Worm (Caenorhabditis elegans): Measurements from ENCODE around the gene orai-1.

Gene orai-1

DNA sequence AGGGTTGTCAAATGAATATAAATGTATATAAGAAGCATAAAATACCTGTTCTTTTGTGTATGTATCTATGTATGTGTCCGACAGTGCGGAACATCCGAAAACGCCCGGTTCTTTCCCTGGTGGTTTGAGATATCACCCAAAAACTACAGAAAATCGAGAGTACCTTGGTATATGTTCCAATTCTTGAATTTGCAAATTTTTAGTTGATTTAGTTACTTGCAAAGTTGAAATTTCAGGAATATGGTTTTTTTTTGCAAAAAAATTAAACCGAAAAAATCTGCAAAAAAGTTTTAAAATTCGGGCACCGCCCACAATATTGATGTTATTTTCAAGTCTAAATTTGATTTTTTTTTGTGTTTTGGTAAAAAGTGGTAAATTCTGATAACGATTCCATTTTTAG is 29.1 kb upstream of the orai-1 start, which contains the start of gene T19C3.2:
TSS of gene T19C3.2 (minus strand) at position 101 of the 400 bp plus-strand sequence.
- TF ChIP-seq T22C8.4 (GFP tag; IDR thresholded peaks at IDR 0.05), result no peak
- TF ChIP-seq ztf-23 (GFP tag; IDR thresholded peaks at IDR 0.05), result no peak
- TF ChIP-seq med-1 (GFP tag; optimal IDR thresholded peaks at IDR 0.05; ENCODE audit: insufficient read depth), result no peak
- no peak for TF ChIP-seq ztf-29 (GFP tag; IDR thresholded peaks at IDR 0.05)
- no peak for TF ChIP-seq cog-1 (tag; optimal IDR thresholded peaks at IDR 0.05)

DNA sequence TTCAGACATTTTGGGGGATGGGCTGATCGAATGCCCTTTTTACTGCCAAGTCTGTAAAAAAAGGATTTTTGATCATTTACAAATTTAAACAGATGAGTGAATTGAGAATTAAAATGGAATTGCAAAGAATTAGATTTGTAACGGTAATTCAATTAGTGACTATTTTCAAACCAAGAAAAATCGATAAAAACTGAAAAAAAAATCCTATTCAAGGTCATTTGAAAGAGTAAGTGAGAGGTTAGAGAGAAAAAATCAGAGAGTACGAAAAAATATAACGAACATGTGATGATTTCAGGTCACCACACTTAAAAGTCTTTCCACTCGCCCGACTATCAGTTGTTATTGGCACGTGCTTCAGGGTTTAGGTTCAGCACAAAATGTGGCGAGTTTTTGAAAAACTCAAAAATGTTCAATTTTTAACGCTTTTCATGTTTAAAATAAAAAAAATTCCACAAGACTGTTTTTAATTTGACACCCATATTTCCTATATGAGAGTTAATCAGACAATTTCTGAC is 26.3 kb upstream of the orai-1 start, which contains the start of gene T19C3.4:
TSS of gene T19C3.4 (minus strand) at position 51 of the 515 bp plus-strand sequence.
- TF ChIP-seq klf-2 (GFP tag; conservative IDR thresholded peaks at IDR 0.05) (no peak), T22C8.4 (GFP tag; IDR thresholded peaks at IDR 0.05) (no peak), ztf-29 (GFP tag; IDR thresholded peaks at IDR 0.05) (no peak), cog-1 (tag; optimal IDR thresholded peaks at IDR 0.05) (no peak), ztf-23 (GFP tag; IDR thresholded peaks at IDR 0.05) (no peak), ref-1 (GFP tag; conservative IDR thresholded peaks at IDR 0.05) (no peak)

ce11 chrIII:623754-624153 is 22.8 kb upstream of the orai-1 start:
- TF ChIP-seq ztf-23 (GFP tag; IDR thresholded peaks at IDR 0.05), result peak; percentile 45; the same call in 1 of the 2 replicates
- no peak for TF ChIP-seq tab-1 (GFP tag; IDR thresholded peaks at IDR 0.05)
- TF ChIP-seq flt-1 (GFP tag; IDR thresholded peaks at IDR 0.05), result peak; percentile 65; the same call in 1 of the 2 replicates
- no peak for TF ChIP-seq klf-2 (GFP tag; conservative IDR thresholded peaks at IDR 0.05)
- TF ChIP-seq med-1 (GFP tag; optimal IDR thresholded peaks at IDR 0.05; ENCODE audit: insufficient read depth), result no peak
- TF ChIP-seq cog-1 (tag; optimal IDR thresholded peaks at IDR 0.05), result peak; percentile 91
- TF ChIP-seq ztf-29 (GFP tag; IDR thresholded peaks at IDR 0.05), result no peak

DNA sequence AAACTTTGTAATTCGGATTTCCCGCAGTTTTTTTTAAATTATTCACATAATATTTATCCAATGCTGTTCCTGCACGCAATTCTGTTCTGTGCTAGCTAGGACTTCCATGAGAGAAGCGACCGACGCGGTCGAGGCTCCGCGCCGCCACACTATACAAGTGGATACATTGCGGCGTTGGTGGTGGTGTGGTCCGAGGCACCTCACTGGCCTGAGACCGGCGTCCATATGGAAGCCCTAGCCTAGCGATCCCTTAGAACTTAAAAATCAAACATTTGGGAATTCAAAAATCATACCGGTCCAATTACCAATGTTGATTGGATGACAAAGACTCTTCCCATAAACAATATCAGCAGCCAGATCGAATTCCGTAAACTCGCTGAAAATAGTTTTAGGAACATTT is 20.5 kb upstream of the orai-1 start:
- TF ChIP-seq ref-1 (GFP tag; conservative IDR thresholded peaks at IDR 0.05) (no peak), ztf-29 (GFP tag; IDR thresholded peaks at IDR 0.05) (no peak), flt-1 (GFP tag; IDR thresholded peaks at IDR 0.05) (no peak), med-1 (GFP tag; optimal IDR thresholded peaks at IDR 0.05; ENCODE audit: insufficient read depth) (no peak), klf-2 (GFP tag; conservative IDR thresholded peaks at IDR 0.05) (no peak), tab-1 (GFP tag; IDR thresholded peaks at IDR 0.05) (no peak), cog-1 (tag; optimal IDR thresholded peaks at IDR 0.05) (no peak), ztf-23 (GFP tag; IDR thresholded peaks at IDR 0.05) (no peak), T22C8.4 (GFP tag; IDR thresholded peaks at IDR 0.05) (no peak)

DNA sequence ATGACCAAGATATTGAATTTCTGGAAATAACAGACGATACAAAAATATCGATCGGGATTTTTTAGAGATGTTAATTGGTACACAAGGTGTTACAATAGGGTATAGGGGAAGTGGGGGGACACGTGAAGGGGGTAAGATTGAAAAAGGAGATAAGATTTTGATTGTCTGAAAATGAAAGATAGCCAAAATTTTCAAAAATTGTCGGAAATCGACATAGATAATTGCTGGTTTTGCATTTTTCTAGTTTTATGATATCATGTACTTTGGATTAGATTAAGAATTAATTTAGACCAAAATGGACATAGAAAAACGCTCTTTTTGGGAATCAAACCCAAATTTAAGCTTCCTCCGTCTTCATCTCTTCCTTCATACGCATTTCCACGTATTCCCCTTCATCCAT is 18.7 kb upstream of the orai-1 start, which contains the start of gene T19C3.5:
TSS of gene T19C3.5 (minus strand) at position 101 of the 400 bp plus-strand sequence.
- TF ChIP-seq tab-1 (GFP tag; IDR thresholded peaks at IDR 0.05), result no peak
- no peak for TF ChIP-seq ztf-29 (GFP tag; IDR thresholded peaks at IDR 0.05)
- no peak for TF ChIP-seq cog-1 (tag; optimal IDR thresholded peaks at IDR 0.05)
- TF ChIP-seq flt-1 (GFP tag; IDR thresholded peaks at IDR 0.05), result no peak
- TF ChIP-seq ref-1 (GFP tag; conservative IDR thresholded peaks at IDR 0.05), result no peak
- TF ChIP-seq ztf-23 (GFP tag; IDR thresholded peaks at IDR 0.05), result no peak
- TF ChIP-seq klf-2 (GFP tag; conservative IDR thresholded peaks at IDR 0.05), result no peak
- no peak for TF ChIP-seq T22C8.4 (GFP tag; IDR thresholded peaks at IDR 0.05)
- TF ChIP-seq med-1 (GFP tag; optimal IDR thresholded peaks at IDR 0.05; ENCODE audit: insufficient read depth), result no peak

- TF ChIP-seq flt-1 (GFP tag; IDR thresholded peaks at IDR 0.05) (peak; percentile 73), ztf-23 (GFP tag; IDR thresholded peaks at IDR 0.05) (peak; percentile 54; the same call in 1 of the 2 replicates), tab-1 (GFP tag; IDR thresholded peaks at IDR 0.05) (peak; percentile 10; the same call in 1 of the 2 replicates), ref-1 (GFP tag; conservative IDR thresholded peaks at IDR 0.05) (0 out of 2 replicates have a peak, but pooled peaks have one; percentile 16), klf-2 (GFP tag; conservative IDR thresholded peaks at IDR 0.05) (peak; percentile 51; the same call in 1 of the 2 replicates)
These were observed 17.6 kb upstream of the orai-1 start for ce11 chrIII:628942-629341.

DNA sequence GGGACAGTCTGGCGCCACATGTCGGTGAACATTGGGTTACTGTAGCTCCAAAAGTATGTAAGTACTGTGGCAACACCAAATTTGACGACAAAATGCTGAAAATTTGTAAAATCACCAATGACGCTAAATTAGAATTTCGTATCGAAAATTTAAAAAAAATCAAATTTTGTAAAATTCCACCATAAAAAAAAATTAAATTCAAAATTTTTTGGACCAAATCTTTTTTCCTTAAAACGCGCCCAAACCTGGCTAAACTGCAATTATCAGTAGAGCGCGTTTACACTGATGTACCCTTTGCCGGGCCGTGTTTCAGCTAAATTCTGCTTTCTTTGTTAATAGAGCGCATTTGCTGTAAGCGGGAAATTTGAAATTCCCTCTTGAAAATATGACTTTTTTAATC is 15.1 kb upstream of the orai-1 start, which contains the start of gene T19C3.6:
TSS of gene T19C3.6 (minus strand) at position 101 of the 400 bp plus-strand sequence.
- no peak for TF ChIP-seq ztf-29 (GFP tag; IDR thresholded peaks at IDR 0.05)
- no peak for TF ChIP-seq flt-1 (GFP tag; IDR thresholded peaks at IDR 0.05)
- no peak for TF ChIP-seq klf-2 (GFP tag; conservative IDR thresholded peaks at IDR 0.05)
- TF ChIP-seq cog-1 (tag; optimal IDR thresholded peaks at IDR 0.05), result no peak

ce11 chrIII:634618-635017 is 11.9 kb upstream of the orai-1 start, which contains the start of gene fem-2:
Gene fem-2, minus strand, starts transcription at chrIII:634626.
- no peak for TF ChIP-seq ref-1 (GFP tag; conservative IDR thresholded peaks at IDR 0.05)

- TF ChIP-seq klf-2 (GFP tag; conservative IDR thresholded peaks at IDR 0.05) (no peak), flt-1 (GFP tag; IDR thresholded peaks at IDR 0.05) (no peak)
These were observed 10.5 kb upstream of the orai-1 start, which contains the start of gene T19C3.7 for ce11 chrIII:636067-636466. Gene T19C3.7, minus strand, starts transcription at chrIII:636167.

ce11 chrIII:638319-638718 is 8.2 kb upstream of the orai-1 start, which contains the start of gene sbds-1:
Gene sbds-1, minus strand, starts transcription at chrIII:638419.
- no peak for TF ChIP-seq ztf-23 (GFP tag; IDR thresholded peaks at IDR 0.05)
- no peak for TF ChIP-seq med-1 (GFP tag; optimal IDR thresholded peaks at IDR 0.05; ENCODE audit: insufficient read depth)
- no peak for TF ChIP-seq T22C8.4 (GFP tag; IDR thresholded peaks at IDR 0.05)
- no peak for TF ChIP-seq klf-2 (GFP tag; conservative IDR thresholded peaks at IDR 0.05)
- TF ChIP-seq flt-1 (GFP tag; IDR thresholded peaks at IDR 0.05), result no peak
- TF ChIP-seq tab-1 (GFP tag; IDR thresholded peaks at IDR 0.05), result no peak
- no peak for TF ChIP-seq cog-1 (tag; optimal IDR thresholded peaks at IDR 0.05)
- no peak for TF ChIP-seq ztf-29 (GFP tag; IDR thresholded peaks at IDR 0.05)
- TF ChIP-seq ref-1 (GFP tag; conservative IDR thresholded peaks at IDR 0.05), result no peak
